Worm (Caenorhabditis elegans) whole organism, L4/young adult: ENCODE measurements around the gene C18G1.6.

ENCODE experiments used
- W03F9.2 ChIP-seq: fragments of 150-350 bp; optimal IDR thresholded peaks from 2 replicates; lab custom pipeline; 2014; ENCODE audit warnings: missing biosample characterization, missing genetic modification characterization
- dao-5 ChIP-seq: sonication (generic microtip); optimal IDR thresholded peaks from 2 replicates; lab custom pipeline; 2016; ENCODE audit warnings: missing genotype, missing genetic modification characterization, moderate library complexity, missing compliant biosample characterization
- him-1 ChIP-seq: sonication (generic microtip); optimal IDR thresholded peaks from 2 replicates; lab custom pipeline; 2016; ENCODE audit warnings: missing genotype, missing genetic modification reagents, missing genetic modification characterization, missing compliant biosample characterization

- TF ChIP-seq him-1 (no peak), dao-5 (tag; lab: Kevin White, UChicago) (no peak), W03F9.2 (tag; lab: Kevin White, UChicago) (no peak)
These were observed 12.7 kb upstream of the C18G1.6 start, which contains the start of gene F39G3.2 for ce11 chrV:4737727-4738126.
